Worm (Caenorhabditis elegans) whole organism, young adult: ENCODE data around the gene Y73B6BL.37.
A peak's percentile ranks its signal among the peaks of the same experiment; 100 is the strongest.

Experiments used
- C06A6.2 ChIP-seq: fragments of 200-800 bp; sonication (Bioruptor generic); conservative IDR thresholded peaks from 2 replicates; pipeline ENCODE4 v1.3.6; 2022; ENCODE audit warnings: missing genetic modification characterization, missing compliant biosample characterization
- C17E4.6 ChIP-seq: fragments of 200-800 bp; sonication (Bioruptor generic); IDR thresholded peaks from 2 replicates; pipeline ENCODE4 v1.3.6; 2022; ENCODE audit warnings: missing genetic modification reagents, missing genetic modification characterization, missing compliant biosample characterization
- F10E7.11 ChIP-seq: sonication (generic microtip); optimal IDR thresholded peaks from 2 replicates; lab custom pipeline; 2017; ENCODE audit warnings: mild to moderate bottlenecking, missing genetic modification characterization, moderate library complexity, missing compliant biosample characterization
- K12H6.12 ChIP-seq: fragments of 200-800 bp; sonication (Bioruptor generic); optimal IDR thresholded peaks from 2 replicates; lab custom pipeline; 2018; ENCODE audit warnings: mild to moderate bottlenecking, missing genetic modification characterization, missing compliant biosample characterization
- T07F8.4 ChIP-seq: sonication (generic microtip); optimal IDR thresholded peaks from 2 replicates; lab custom pipeline; 2016; ENCODE audit warnings: mild to moderate bottlenecking, missing genetic modification characterization, moderate library complexity, missing compliant biosample characterization
- T26A5.8 ChIP-seq: sonication (generic microtip); optimal IDR thresholded peaks from 2 replicates; lab custom pipeline; 2016; ENCODE audit warnings: missing genetic modification characterization, missing compliant biosample characterization
- ZK185.1 ChIP-seq: sonication (generic microtip); optimal IDR thresholded peaks from 2 replicates; lab custom pipeline; 2016; ENCODE audit warnings: mild to moderate bottlenecking, missing genetic modification characterization, missing compliant biosample characterization; ENCODE audit not compliant: poor library complexity, severe bottlenecking
- ama-1 ChIP-seq, 3 experiments: fragments of 150-350 bp in 1 of 3; sonication (generic microtip) in 2 of 3; optimal IDR thresholded peaks; 2 replicates each; lab custom pipeline; 2014 to 2018; ENCODE audit warnings: missing biosample characterization in 2 of 3, missing genetic modification characterization in 2 of 3, missing genetic modification reagents in 2 of 3
- attf-5 ChIP-seq: fragments of 200-800 bp; sonication (Bioruptor generic); optimal IDR thresholded peaks from 2 replicates; lab custom pipeline; 2018; ENCODE audit warnings: mild to moderate bottlenecking, missing genetic modification characterization, missing compliant biosample characterization
- attf-6 ChIP-seq: fragments of 200-800 bp; sonication (Bioruptor generic); IDR thresholded peaks from 2 replicates; pipeline ENCODE4 v1.3.6; 2022; ENCODE audit warnings: missing genetic modification reagents, missing genetic modification characterization, missing compliant biosample characterization
- bed-1 ChIP-seq: fragments of 200-800 bp; sonication (Bioruptor generic); IDR thresholded peaks from 2 replicates; pipeline ENCODE4 v1.3.6; 2022; ENCODE audit warnings: missing genetic modification reagents, missing genetic modification characterization, missing compliant biosample characterization
- ceh-27 ChIP-seq: fragments of 200-800 bp; sonication (Bioruptor generic); optimal IDR thresholded peaks from 2 replicates; lab custom pipeline; 2018; ENCODE audit warnings: mild to moderate bottlenecking, missing genetic modification characterization, moderate library complexity, missing compliant biosample characterization
- ceh-58 ChIP-seq: fragments of 200-800 bp; sonication (Bioruptor generic); IDR thresholded peaks from 2 replicates; pipeline ENCODE4 v1.3.6; 2022; ENCODE audit warnings: missing genetic modification characterization, missing compliant biosample characterization
- egl-44 ChIP-seq: fragments of 200-800 bp; sonication (Bioruptor generic); IDR thresholded peaks from 2 replicates; pipeline ENCODE4 v1.3.6; 2022; ENCODE audit warnings: missing genetic modification reagents, missing genetic modification characterization, missing compliant biosample characterization
- ets-4 ChIP-seq: fragments of 200-800 bp; sonication (Bioruptor generic); optimal IDR thresholded peaks from 2 replicates; lab custom pipeline; 2018; ENCODE audit warnings: mild to moderate bottlenecking, missing genetic modification characterization, missing compliant biosample characterization
- fkh-3 ChIP-seq: sonication (generic microtip); optimal IDR thresholded peaks from 2 replicates; lab custom pipeline; 2016; ENCODE audit warnings: mild to moderate bottlenecking, missing genetic modification characterization, missing compliant biosample characterization
- hlh-12 ChIP-seq: sonication (generic microtip); optimal IDR thresholded peaks from 2 replicates; lab custom pipeline; 2016; ENCODE audit warnings: missing genetic modification characterization, missing compliant biosample characterization
- hmg-1.2 ChIP-seq: fragments of 200-800 bp; sonication (Bioruptor generic); IDR thresholded peaks from 2 replicates; pipeline ENCODE4 v1.3.6; 2022; ENCODE audit warnings: missing genetic modification reagents, missing genetic modification characterization, missing compliant biosample characterization
- hsf-1 ChIP-seq: fragments of 200-800 bp; sonication (Bioruptor generic); IDR thresholded peaks from 2 replicates; pipeline ENCODE4 v1.3.6; 2022; ENCODE audit warnings: missing genetic modification reagents, missing genetic modification characterization, missing compliant biosample characterization
- lin-26 ChIP-seq: fragments of 200-800 bp; sonication (Bioruptor generic); IDR thresholded peaks from 2 replicates; pipeline ENCODE4 v1.3.6; 2022; ENCODE audit warnings: missing genetic modification reagents, missing genetic modification characterization, missing compliant biosample characterization
- lin-35 ChIP-seq, 3 experiments: fragments of 150-350 bp in 2 of 3; sonication (generic microtip) in 1 of 3; optimal IDR thresholded peaks; 2 replicates each; lab custom pipeline; 2014 to 2018; ENCODE audit warnings: missing biosample characterization in 3 of 3, missing genetic modification characterization in 3 of 3, missing genetic modification reagents in 3 of 3
- mcd-1 ChIP-seq: fragments of 200-800 bp; sonication (Bioruptor generic); IDR thresholded peaks from 2 replicates; pipeline ENCODE4 v1.3.6; 2022; ENCODE audit warnings: missing genetic modification reagents, missing genetic modification characterization, missing compliant biosample characterization
- nfya-1 ChIP-seq: sonication (generic microtip); optimal IDR thresholded peaks from 2 replicates; lab custom pipeline; 2017; ENCODE audit warnings: antibody characterized with exemption, missing compliant biosample characterization, missing genetic modification characterization, borderline replicate concordance; ENCODE audit not compliant: insufficient read depth
- nhr-120 ChIP-seq: fragments of 200-800 bp; sonication (Bioruptor generic); IDR thresholded peaks from 2 replicates; pipeline ENCODE4 v1.3.6; 2022; ENCODE audit warnings: missing genetic modification characterization, missing compliant biosample characterization
- nhr-179 ChIP-seq: sonication (generic microtip); optimal IDR thresholded peaks from 2 replicates; lab custom pipeline; 2016; ENCODE audit warnings: mild to moderate bottlenecking, missing genetic modification characterization, missing compliant biosample characterization
- pha-4 ChIP-seq: fragments of 150-350 bp; sonication (generic microtip); optimal IDR thresholded peaks from 2 replicates; lab custom pipeline; 2014; ENCODE audit warnings: missing biosample characterization, missing genetic modification reagents, missing genetic modification characterization
- rcor-1 ChIP-seq: fragments of 200-800 bp; sonication (Bioruptor generic); IDR thresholded peaks from 2 replicates; pipeline ENCODE4 v1.3.6; 2022; ENCODE audit warnings: missing genetic modification reagents, missing genetic modification characterization, missing compliant biosample characterization
- repo-1 ChIP-seq: sonication (generic microtip); optimal IDR thresholded peaks from 2 replicates; lab custom pipeline; 2017; ENCODE audit warnings: mild to moderate bottlenecking, missing genetic modification characterization, missing compliant biosample characterization
- sea-2 ChIP-seq: fragments of 200-800 bp; sonication (Bioruptor generic); IDR thresholded peaks from 2 replicates; pipeline ENCODE4 v1.3.6; 2022; ENCODE audit warnings: missing genetic modification characterization, missing compliant biosample characterization
- snpc-1.1 ChIP-seq: sonication (generic microtip); optimal IDR thresholded peaks from 2 replicates; lab custom pipeline; 2017; ENCODE audit warnings: missing genetic modification characterization, mild to moderate bottlenecking, missing compliant biosample characterization, antibody characterized with exemption, moderate library complexity, missing genotype, missing genetic modification reagents; ENCODE audit not compliant: insufficient read depth
- snpc-4 ChIP-seq, 5 experiments: fragments of 150-350 bp in 1 of 5; sonication (generic microtip) in 4 of 5; optimal IDR thresholded peaks; 2 replicates each; lab custom pipeline; 2014 to 2018; ENCODE audit warnings: missing genetic modification characterization in 5 of 5, missing biosample characterization in 3 of 5, antibody characterized with exemption in 2 of 5, mild to moderate bottlenecking in 2 of 5, missing compliant biosample characterization in 2 of 5, missing genotype in 2 of 5, moderate library complexity in 2 of 5, missing genetic modification reagents in 1 of 5
- somi-1 ChIP-seq: fragments of 200-800 bp; sonication (Bioruptor generic); optimal IDR thresholded peaks from 2 replicates; lab custom pipeline; 2018; ENCODE audit warnings: mild to moderate bottlenecking, missing genetic modification characterization, missing compliant biosample characterization
- unc-62 ChIP-seq: fragments of 150-350 bp; optimal IDR thresholded peaks from 2 replicates; lab custom pipeline; 2014; ENCODE audit warnings: missing biosample characterization, missing genetic modification reagents, missing genetic modification characterization

Gene Y73B6BL.37

ce11 chrIV:6460596-6460995 lies 26.6 kb upstream of the Y73B6BL.37 start:
- TF ChIP-seq attf-6 (peak; percentile 57; the same call in 1 of the 2 replicates), snpc-4 (GFP tag; optimal IDR thresholded peaks at IDR 0.05; lab: Kevin White, UChicago) (peak; percentile 69), snpc-4 (tag; optimal IDR thresholded peaks at IDR 0.05; lab: Kevin White, UChicago) (peak; percentile 66 to 77 (median 73)), nhr-120 (no peak), snpc-1.1 (tag; lab: Kevin White, UChicago) (peak; percentile 79), nhr-179 (tag; lab: Kevin White, UChicago) (no peak)

DNA sequence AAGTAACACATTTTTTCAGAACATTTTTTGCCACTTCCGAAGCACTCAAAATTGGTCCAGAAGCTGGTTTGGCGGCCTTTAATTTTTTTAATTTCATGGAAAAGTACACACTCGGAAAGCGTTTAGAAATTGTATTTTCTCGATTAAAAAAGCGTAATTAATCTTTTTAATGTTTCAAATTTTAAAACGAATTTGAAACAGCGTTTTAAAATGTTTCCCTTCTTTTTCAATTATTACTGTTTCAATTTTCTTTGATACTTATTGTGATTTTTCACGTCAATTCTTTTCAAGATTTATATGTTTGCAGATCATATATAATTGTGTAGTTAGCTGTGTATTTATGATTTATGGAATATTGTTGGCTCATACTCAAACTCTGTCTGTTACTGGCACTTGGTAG lies 23.1 kb upstream of the Y73B6BL.37 start, which contains the start of gene acr-25:
Gene acr-25 (plus strand): TSS at position 301 of the 400 bp plus-strand sequence.
- TF ChIP-seq ama-1 (optimal IDR thresholded peaks at IDR 0.05; lab: Kevin White, UChicago) = no peak
- no peak for TF ChIP-seq ama-1 (GFP tag; optimal IDR thresholded peaks at IDR 0.05; lab: Kevin White, UChicago)
- no peak for TF ChIP-seq ceh-58 (GFP tag; lab: Robert Waterston, UW)
- no peak for TF ChIP-seq sea-2
- no peak for TF ChIP-seq ceh-27 (GFP tag; lab: Kevin White, UChicago)
- TF ChIP-seq unc-62 (GFP tag; lab: Kevin White, UChicago) = no peak
- no peak for TF ChIP-seq K12H6.12
- TF ChIP-seq T26A5.8 (tag; lab: Kevin White, UChicago) = no peak
- TF ChIP-seq mcd-1 (GFP tag; lab: Robert Waterston, UW) = no peak
- no peak for TF ChIP-seq ZK185.1 (tag; lab: Kevin White, UChicago)
- no peak for TF ChIP-seq lin-26
- TF ChIP-seq, all 124 proteins: peak for 0

DNA sequence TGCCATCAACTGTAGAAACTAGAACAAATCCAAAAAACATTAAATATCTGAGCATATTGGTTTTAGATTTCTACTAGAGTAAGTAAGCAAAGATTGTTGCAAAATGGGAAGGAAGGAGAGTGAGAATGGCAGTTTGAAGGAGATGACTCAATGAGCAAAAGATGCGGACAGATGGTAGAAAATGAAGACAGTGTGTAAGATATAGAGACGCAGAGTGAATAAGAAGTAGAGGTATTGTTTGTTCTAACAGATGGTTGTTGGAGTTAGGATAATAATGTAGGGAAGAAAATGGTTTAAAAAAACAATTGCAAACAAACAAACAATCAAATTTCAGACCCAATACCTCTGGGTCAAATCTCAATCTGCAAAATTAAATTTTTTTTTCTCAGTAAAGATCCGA lies 15.9 kb upstream of the Y73B6BL.37 start, which contains the start of gene tmed-13:
Gene tmed-13 (minus strand): TSS at position 169 of the 400 bp plus-strand sequence.
- TF ChIP-seq nhr-120 (no peak), hmg-1.2 (GFP tag; lab: Robert Waterston, UW) (peak; percentile 51; the same call in 1 of the 2 replicates)

DNA sequence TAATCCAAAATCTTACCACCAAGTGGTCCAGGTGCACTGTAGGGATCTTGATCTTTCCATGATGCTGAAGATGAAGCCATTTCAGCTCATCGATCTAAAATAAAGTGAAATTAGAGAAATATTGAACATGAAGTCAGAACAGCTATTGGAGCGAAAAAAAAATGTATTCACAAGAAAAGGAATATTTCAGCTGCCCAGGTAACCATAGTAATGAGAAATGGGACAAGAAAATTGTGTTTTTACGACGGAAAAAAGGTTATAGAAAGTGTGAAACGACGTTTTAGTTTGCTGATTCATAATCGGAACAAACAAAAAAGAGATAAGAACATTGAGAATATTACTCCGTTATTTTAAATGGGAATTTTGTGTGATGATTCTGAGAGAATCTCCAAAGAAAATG lies 14.0 kb upstream of the Y73B6BL.37 start, which contains the start of gene Y73B6BL.27:
Gene Y73B6BL.27 (minus strand): TSS at position 101 of the 400 bp plus-strand sequence.
- TF ChIP-seq hsf-1 (GFP tag; lab: Robert Waterston, UW) = no peak
- TF ChIP-seq egl-44 (GFP tag; lab: Robert Waterston, UW) = no peak
- no peak for TF ChIP-seq fkh-3
- TF ChIP-seq somi-1 (GFP tag; lab: Kevin White, UChicago) = no peak
- no peak for TF ChIP-seq C17E4.6 (GFP tag; lab: Robert Waterston, UW)
- no peak for TF ChIP-seq F10E7.11
- no peak for TF ChIP-seq repo-1
- no peak for TF ChIP-seq bed-1 (GFP tag; lab: Robert Waterston, UW)
- TF ChIP-seq rcor-1 (GFP tag; lab: Robert Waterston, UW) = no peak
- no peak for TF ChIP-seq hlh-12 (tag; lab: Kevin White, UChicago)
- TF ChIP-seq snpc-1.1 (tag; lab: Kevin White, UChicago) = no peak
- no peak for TF ChIP-seq nfya-1
- TF ChIP-seq C06A6.2 = no peak
- no peak for TF ChIP-seq ets-4 (GFP tag; lab: Kevin White, UChicago)

DNA sequence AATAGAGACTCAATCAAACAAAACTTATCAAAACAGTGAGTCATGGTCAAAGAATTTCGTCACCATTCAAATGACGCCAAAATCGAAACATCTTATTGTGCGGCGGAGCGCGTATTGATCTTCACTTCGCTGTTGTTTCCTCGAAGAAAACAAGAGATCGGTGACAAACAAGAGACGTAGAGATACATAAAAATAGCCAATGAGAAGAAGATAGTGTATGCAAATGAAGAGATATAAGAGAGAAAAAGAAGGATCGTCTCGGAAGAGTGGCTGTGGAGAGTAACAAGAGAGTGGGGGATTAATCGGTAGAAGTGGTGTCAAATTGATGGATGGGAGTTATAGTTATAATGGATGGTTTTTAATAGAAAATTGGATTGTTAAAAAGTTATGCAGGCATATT lies 12.4 kb upstream of the Y73B6BL.37 start:
- TF ChIP-seq attf-5 = peak; percentile 13
- no peak for TF ChIP-seq snpc-4 (GFP tag; optimal IDR thresholded peaks at IDR 0.05; lab: Kevin White, UChicago)
- peak in 1 of 4 experiments; percentile 14 for TF ChIP-seq snpc-4 (tag; optimal IDR thresholded peaks at IDR 0.05; lab: Kevin White, UChicago)
- no peak for TF ChIP-seq pha-4 (tag; lab: Kevin White, UChicago)
- no peak for TF ChIP-seq T07F8.4 (tag; lab: Kevin White, UChicago)
- peak; percentile 72; the same call in 1 of the 2 replicates for TF ChIP-seq hmg-1.2 (GFP tag; lab: Robert Waterston, UW)
- TF ChIP-seq lin-35 (GFP tag; optimal IDR thresholded peaks at IDR 0.05; lab: Kevin White, UChicago) = peak in 1 of 3 experiments; percentile 58
